Worm (Caenorhabditis elegans): ENCODE results near the gene cdc-48.1.

Gene cdc-48.1

DNA sequence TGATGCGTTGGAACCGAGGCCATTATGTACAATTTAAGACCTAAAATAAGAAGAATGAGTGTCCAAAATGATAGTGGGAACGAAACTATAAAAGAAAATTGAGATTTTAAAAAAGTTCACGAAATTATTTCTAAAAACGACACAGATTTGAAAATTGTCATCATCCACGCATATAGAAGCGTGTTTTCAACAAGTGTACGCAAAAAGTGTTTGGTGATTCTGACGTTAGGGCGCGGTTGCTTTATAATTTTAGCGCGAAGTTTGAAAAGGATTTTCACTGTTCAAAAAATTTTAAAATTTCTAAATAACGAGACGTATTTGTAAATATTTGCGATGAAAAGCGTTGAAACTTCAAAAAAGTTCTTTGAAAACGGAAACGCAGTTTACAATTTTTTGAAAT lies at the start of gene cdc-48.1 (continued):
- peak; percentile 68; the same call in 1 of the 2 replicates for TF ChIP-seq ceh-45 (GFP tag; IDR thresholded peaks at IDR 0.05)
- no peak for TF ChIP-seq ama-1 (optimal IDR thresholded peaks at IDR 0.05)
- peak; percentile 57 for TF ChIP-seq ceh-24 (tag; optimal IDR thresholded peaks at IDR 0.05)
- TF ChIP-seq K09A11.1 (tag; optimal IDR thresholded peaks at IDR 0.05; ENCODE audit: insufficient read depth) = peak; percentile 90
- TF ChIP-seq mec-3 (tag; optimal IDR thresholded peaks at IDR 0.05; ENCODE audit: borderline replicate concordance) = no peak
- TF ChIP-seq ref-2 (tag; optimal IDR thresholded peaks at IDR 0.05) = peak; percentile 99
- peak; percentile 95 for TF ChIP-seq ceh-30 (tag; optimal IDR thresholded peaks at IDR 0.05)
- TF ChIP-seq unc-42 (tag; optimal IDR thresholded peaks at IDR 0.05) = peak; percentile 100
- peak; percentile 86 for TF ChIP-seq sox-2 (GFP tag; IDR thresholded peaks at IDR 0.05)
- peak; percentile 99 for TF ChIP-seq ceh-34 (tag; optimal IDR thresholded peaks at IDR 0.05)
- TF ChIP-seq eyg-1 (tag; optimal IDR thresholded peaks at IDR 0.05) = no peak
- peak; percentile 77 for TF ChIP-seq gmeb-2 (tag; optimal IDR thresholded peaks at IDR 0.05)
- peak; percentile 98 for TF ChIP-seq ceh-14 (tag; optimal IDR thresholded peaks at IDR 0.05)
- TF ChIP-seq unc-55 (GFP tag; optimal IDR thresholded peaks at IDR 0.05) = peak; percentile 95
- peak; percentile 70 for TF ChIP-seq lin-11 (tag; optimal IDR thresholded peaks at IDR 0.05)
- peak; percentile 94 for TF ChIP-seq syd-9 (tag; optimal IDR thresholded peaks at IDR 0.05)
- TF ChIP-seq pqm-1 (tag; optimal IDR thresholded peaks at IDR 0.05) = peak; percentile 77

DNA sequence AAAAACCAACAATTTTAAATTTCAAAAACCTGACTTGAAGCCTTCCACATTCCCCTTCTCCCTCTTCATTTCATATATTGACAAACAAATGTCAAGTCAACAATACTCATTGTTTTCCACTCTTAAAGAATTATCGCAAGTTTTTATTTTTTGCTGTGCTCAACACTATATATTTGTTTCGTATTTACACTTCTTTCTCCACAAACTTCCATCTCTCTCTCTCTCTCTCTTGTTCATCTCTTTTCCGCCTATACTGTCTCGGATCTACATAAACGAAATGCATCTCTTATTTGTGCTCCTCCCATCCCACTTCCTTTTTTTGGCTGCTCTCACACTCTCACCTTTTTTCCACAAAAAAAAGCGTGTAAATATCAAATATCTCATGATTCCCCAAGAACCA lies 49.5 kb upstream of the cdc-48.1 start, which contains the start of gene C14A4.12:
Gene C14A4.12 (plus strand): TSS at position 301 of the 400 bp plus-strand sequence.
- TF ChIP-seq mec-3 (tag; optimal IDR thresholded peaks at IDR 0.05; ENCODE audit: borderline replicate concordance) = no peak
- no peak for TF ChIP-seq ceh-9 (tag; optimal IDR thresholded peaks at IDR 0.05)
- no peak for TF ChIP-seq sox-4 (tag; optimal IDR thresholded peaks at IDR 0.05)
- no peak for TF ChIP-seq che-1 (tag; optimal IDR thresholded peaks at IDR 0.05)
- no peak for TF ChIP-seq ceh-48 (tag; optimal IDR thresholded peaks at IDR 0.05)
- TF ChIP-seq hlh-15 (tag; optimal IDR thresholded peaks at IDR 0.05) = no peak
- TF ChIP-seq F13H6.1 (tag; optimal IDR thresholded peaks at IDR 0.05) = no peak
- TF ChIP-seq ceh-14 (tag; optimal IDR thresholded peaks at IDR 0.05) = no peak
- TF ChIP-seq fkh-6 (tag; optimal IDR thresholded peaks at IDR 0.05) = no peak
- TF ChIP-seq lin-11 (tag; optimal IDR thresholded peaks at IDR 0.05) = no peak
- TF ChIP-seq hlh-8 (tag; optimal IDR thresholded peaks at IDR 0.05) = no peak

DNA sequence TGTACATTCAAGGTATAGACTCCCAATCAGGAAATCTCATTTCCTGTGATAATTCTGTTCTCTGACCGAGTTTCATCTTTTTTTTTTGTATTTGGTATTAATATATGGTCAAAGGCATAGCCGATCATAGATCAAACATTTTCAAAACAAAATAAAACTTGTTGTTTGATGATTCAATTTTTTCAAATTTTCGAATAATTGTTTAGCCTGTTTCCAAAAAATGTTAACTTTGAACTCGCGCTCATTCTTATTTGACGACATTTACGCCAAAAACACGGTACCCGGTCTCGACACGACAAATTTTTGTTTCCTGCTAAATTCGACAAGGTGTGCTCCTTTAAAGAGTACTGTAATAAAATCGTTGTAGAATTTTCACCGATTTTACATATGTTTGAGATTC lies 45.6 kb upstream of the cdc-48.1 start:
- TF ChIP-seq zip-5 (tag; optimal IDR thresholded peaks at IDR 0.05) (no peak), tbx-7 (tag; optimal IDR thresholded peaks at IDR 0.05) (no peak), Y22D7AL.16 (tag; optimal IDR thresholded peaks at IDR 0.05) (no peak), eyg-1 (tag; optimal IDR thresholded peaks at IDR 0.05) (no peak), pha-2 (tag; optimal IDR thresholded peaks at IDR 0.05) (no peak)

DNA sequence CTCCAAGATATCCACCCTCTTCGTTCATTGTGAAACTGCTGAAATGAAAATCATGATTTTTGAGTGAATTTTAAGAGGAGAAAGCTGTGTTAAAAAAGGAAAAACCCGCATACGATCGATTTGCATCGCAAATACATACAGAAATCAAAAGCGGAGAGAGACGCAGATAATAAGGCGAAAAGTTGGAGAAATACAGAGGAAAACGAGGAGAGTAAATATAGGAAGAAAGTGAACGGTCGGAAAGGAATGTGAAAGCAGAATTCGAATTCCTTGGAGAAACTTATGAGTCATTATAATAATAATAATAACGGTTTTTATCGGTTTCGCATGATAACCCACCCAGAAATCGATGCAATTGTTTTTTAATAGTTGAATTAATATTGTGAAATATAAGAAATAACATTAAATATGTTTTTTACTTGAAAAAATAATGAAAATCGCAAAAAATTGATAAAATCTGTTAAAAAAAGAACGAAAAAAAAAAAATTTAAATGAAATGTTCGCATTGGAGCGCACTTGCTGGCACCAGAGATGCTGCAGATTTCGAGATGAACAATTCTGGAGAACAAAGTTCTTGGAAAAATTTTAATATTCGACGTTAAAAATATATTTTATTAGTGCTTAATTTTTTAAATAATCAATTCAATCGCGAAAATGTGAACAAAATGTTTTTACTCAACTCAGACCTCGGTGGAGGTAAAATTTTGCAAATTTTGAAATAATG lies 44.2 kb upstream of the cdc-48.1 start, which contains the start of gene ccm-3:
Gene ccm-3 (minus strand): TSS at position 38 of the 724 bp plus-strand sequence.
- peak; percentile 21 for TF ChIP-seq nfya-1 (tag; optimal IDR thresholded peaks at IDR 0.05)
- no peak for TF ChIP-seq sdc-2 (tag; optimal IDR thresholded peaks at IDR 0.05)

DNA sequence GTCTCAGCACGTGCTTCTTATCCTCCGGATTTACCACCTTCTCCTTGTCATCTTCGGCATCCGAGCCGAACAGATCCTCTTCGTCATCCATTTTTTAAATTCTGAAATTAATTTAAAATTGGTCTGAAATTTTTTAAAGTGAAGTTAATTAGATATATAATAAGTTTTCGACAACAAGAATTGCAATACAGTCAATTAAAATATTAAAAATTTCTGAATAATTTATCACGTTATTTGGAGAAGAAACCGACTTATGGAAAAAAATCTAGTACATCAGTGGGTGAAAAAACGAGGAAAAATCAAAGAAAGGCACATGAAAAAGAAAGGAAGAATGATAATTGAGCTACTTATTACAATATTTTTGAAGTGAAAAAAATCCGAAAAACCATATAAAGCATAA lies 42.3 kb upstream of the cdc-48.1 start, which contains the start of gene taf-13:
Gene taf-13 (minus strand): TSS at position 101 of the 400 bp plus-strand sequence.
- TF ChIP-seq eyg-1 (tag; optimal IDR thresholded peaks at IDR 0.05) (no peak), pat-9 (tag; optimal IDR thresholded peaks at IDR 0.05) (no peak), sdc-2 (tag; optimal IDR thresholded peaks at IDR 0.05) (no peak), pha-2 (tag; optimal IDR thresholded peaks at IDR 0.05) (no peak), fkh-10 (GFP tag; optimal IDR thresholded peaks at IDR 0.05) (no peak), lin-11 (tag; optimal IDR thresholded peaks at IDR 0.05) (no peak), npax-4 (tag; optimal IDR thresholded peaks at IDR 0.05) (no peak), hlh-8 (tag; optimal IDR thresholded peaks at IDR 0.05) (no peak), syd-9 (tag; optimal IDR thresholded peaks at IDR 0.05) (no peak), K02D7.2 (tag; optimal IDR thresholded peaks at IDR 0.05) (no peak), pros-1 (tag; optimal IDR thresholded peaks at IDR 0.05) (no peak), ahr-1 (tag; optimal IDR thresholded peaks at IDR 0.05) (no peak), Y22D7AL.16 (tag; optimal IDR thresholded peaks at IDR 0.05) (no peak), ets-4 (tag; optimal IDR thresholded peaks at IDR 0.05) (no peak), K09A11.1 (tag; optimal IDR thresholded peaks at IDR 0.05; ENCODE audit: insufficient read depth) (no peak), elt-2 (tag; optimal IDR thresholded peaks at IDR 0.05) (no peak)
